Worm (Caenorhabditis elegans): ENCODE data around the gene bgal-2.

DNA sequence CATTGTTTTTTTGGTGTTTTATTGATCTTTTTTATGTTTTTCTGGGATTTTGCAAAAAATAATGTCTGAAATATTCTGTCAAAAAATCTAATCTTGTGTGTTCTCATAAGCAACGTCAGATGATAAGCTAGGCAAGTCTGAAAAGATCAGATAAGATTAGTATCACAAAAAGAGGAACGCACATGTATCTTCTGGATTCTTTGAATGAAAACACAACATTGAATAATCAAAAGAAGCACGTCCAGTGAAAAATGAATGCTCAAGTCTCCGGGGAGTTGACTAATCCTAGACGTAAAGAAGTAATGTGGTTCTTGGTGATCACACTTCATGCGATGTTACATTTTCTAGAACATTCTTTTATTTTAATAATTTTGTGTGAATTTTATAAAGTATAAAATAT lies 21.2 kb downstream of the bgal-2 start:
- TF ChIP-seq med-1 (GFP tag; optimal IDR thresholded peaks at IDR 0.05; ENCODE audit: insufficient read depth) (no peak), flt-1 (GFP tag; IDR thresholded peaks at IDR 0.05) (no peak), ztf-23 (GFP tag; IDR thresholded peaks at IDR 0.05) (no peak), ref-1 (GFP tag; conservative IDR thresholded peaks at IDR 0.05) (no peak), ztf-29 (GFP tag; IDR thresholded peaks at IDR 0.05) (no peak), tab-1 (GFP tag; IDR thresholded peaks at IDR 0.05) (no peak), cog-1 (tag; optimal IDR thresholded peaks at IDR 0.05) (no peak), T22C8.4 (GFP tag; IDR thresholded peaks at IDR 0.05) (no peak)

Measured in whole organism, midembryonic.